Worm (Caenorhabditis elegans) whole organism, L3 larva: Measurements from ENCODE around the gene T23G7.3.

ENCODE experiments used
- ceh-9 ChIP-seq: sonication (generic microtip); optimal IDR thresholded peaks from 2 replicates; lab custom pipeline; 2018; ENCODE audit warnings: missing biosample characterization, missing genetic modification characterization
- egl-27 ChIP-seq: sonication (generic microtip); optimal IDR thresholded peaks from 4 replicates; lab custom pipeline; 2017; ENCODE audit warnings: missing biosample characterization, missing genetic modification reagents, missing genetic modification characterization
- jun-1 ChIP-seq: fragments of 150-350 bp; optimal IDR thresholded peaks from 2 replicates; lab custom pipeline; 2014; ENCODE audit warnings: missing biosample characterization, missing genetic modification reagents, missing genetic modification characterization
- nfya-1 ChIP-seq: sonication (generic microtip); optimal IDR thresholded peaks from 2 replicates; lab custom pipeline; 2017; ENCODE audit warnings: missing genetic modification characterization, mild to moderate bottlenecking, missing compliant biosample characterization, antibody characterized with exemption, moderate library complexity; ENCODE audit not compliant: insufficient read depth
- sea-2 ChIP-seq: fragments of 150-350 bp; sonication (generic microtip); optimal IDR thresholded peaks from 4 replicates; lab custom pipeline; 2014; ENCODE audit warnings: missing biosample characterization, missing genetic modification reagents, missing genetic modification characterization
- snpc-4 ChIP-seq: fragments of 150-350 bp; optimal IDR thresholded peaks from 2 replicates; lab custom pipeline; 2014; ENCODE audit warnings: missing biosample characterization, missing genetic modification characterization
- unc-39 ChIP-seq: sonication (generic microtip); optimal IDR thresholded peaks from 4 replicates; lab custom pipeline; 2017; ENCODE audit warnings: missing biosample characterization, missing genetic modification characterization

DNA sequence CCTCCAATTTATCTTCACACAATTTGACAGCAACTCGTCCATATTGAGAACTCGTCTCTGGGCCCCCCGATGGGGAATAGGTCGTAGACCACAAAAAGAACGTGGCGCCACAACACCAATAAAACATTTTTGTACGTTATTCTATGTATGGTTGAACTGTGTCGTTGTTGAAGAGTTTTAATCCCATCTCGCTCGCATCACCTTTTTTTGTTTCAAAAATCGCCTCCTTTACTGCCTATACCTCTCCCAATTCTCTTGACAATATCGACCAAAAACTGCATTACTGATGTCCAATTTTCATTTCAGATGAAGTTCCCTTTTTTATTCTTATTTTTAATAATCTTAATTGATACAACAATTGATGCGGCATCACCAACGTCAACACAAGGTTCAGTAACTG lies 29.6 kb upstream of the T23G7.3 start, which contains the start of gene let-23:
- no peak for TF ChIP-seq egl-27 (tag; lab: Kevin White, UChicago)
- no peak for TF ChIP-seq unc-39
- TF ChIP-seq snpc-4 = no peak
- TF ChIP-seq ceh-9 (tag; lab: Kevin White, UChicago) = no peak
- TF ChIP-seq jun-1 (tag; lab: Kevin White, UChicago) = no peak
- no peak for TF ChIP-seq nfya-1 (tag; lab: Kevin White, UChicago)
- no peak for TF ChIP-seq sea-2 (GFP tag; lab: Kevin White, UChicago)
